Fruit fly (Drosophila melanogaster): ENCODE data around the gene Flacc.
A peak's percentile ranks its signal among the peaks of the same experiment; 100 is the strongest.

Gene Flacc

DNA sequence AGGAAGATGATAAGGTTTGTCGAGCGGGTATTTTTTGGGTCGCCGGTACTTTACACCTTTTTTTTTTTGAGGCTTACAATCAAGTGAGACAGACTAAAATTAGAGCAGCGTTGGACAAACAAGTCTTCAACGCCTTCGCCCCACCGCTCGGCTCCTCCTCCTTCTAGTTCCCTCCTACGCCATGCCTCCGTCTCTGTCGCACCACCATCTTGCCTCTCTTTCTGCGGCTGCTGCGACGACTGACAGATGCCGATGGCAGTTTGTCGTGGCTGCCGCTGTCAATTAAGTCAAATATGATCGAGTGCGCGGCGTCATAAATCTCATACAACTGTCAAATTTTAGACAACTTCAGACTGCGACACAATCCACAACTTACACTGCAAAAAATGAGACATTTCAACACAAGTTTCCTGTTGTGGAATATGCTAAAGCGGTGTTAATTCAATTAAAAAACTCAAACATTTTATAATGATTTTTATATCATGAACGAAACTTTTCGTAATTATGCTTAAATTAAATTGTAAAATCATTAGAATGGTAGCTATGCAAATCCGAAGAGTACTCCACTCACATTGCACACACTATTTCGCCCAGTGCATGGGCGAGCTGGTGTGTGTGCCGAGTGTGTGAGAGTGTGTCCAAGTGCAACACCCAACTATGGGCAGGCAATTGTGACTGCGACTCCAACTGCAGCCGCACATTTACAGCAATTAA, 27.4 kb upstream of the Flacc start (continued):
- TF ChIP-seq CG6854 (GFP tag; optimal IDR thresholded peaks at IDR 0.05) (no peak), bbx (GFP tag; IDR thresholded peaks at IDR 0.05; ENCODE audit: partially characterized antibody) (no peak), CG9437 (GFP tag; optimal IDR thresholded peaks at IDR 0.05) (peak; percentile 21), Nf-YB (GFP tag; optimal IDR thresholded peaks at IDR 0.05) (no peak), Fer3 (tag; optimal IDR thresholded peaks at IDR 0.05) (no peak), pb (GFP tag; optimal IDR thresholded peaks at IDR 0.05) (peak; percentile 16), TFAM (GFP tag; optimal IDR thresholded peaks at IDR 0.05) (no peak), CG3726 (GFP tag; IDR thresholded peaks at IDR 0.05) (no peak), ro (GFP tag; IDR thresholded peaks at IDR 0.05) (no peak), pita (GFP tag; optimal IDR thresholded peaks at IDR 0.05) (no peak), CG2889 (GFP tag; IDR thresholded peaks at IDR 0.05) (no peak), Hmx (GFP tag; optimal IDR thresholded peaks at IDR 0.05) (no peak), C15 (GFP tag; IDR thresholded peaks at IDR 0.05) (no peak), kay (GFP tag; optimal IDR thresholded peaks at IDR 0.05) (no peak), CG3838 (GFP tag; optimal IDR thresholded peaks at IDR 0.05) (no peak), Stat92E (GFP tag; optimal IDR thresholded peaks at IDR 0.05) (no peak), CG1529 (GFP tag; optimal IDR thresholded peaks at IDR 0.05) (no peak), pum (GFP tag; optimal IDR thresholded peaks at IDR 0.05) (peak; percentile 18), fd102C (GFP tag; optimal IDR thresholded peaks at IDR 0.05) (no peak), salm (tag; optimal IDR thresholded peaks at IDR 0.05) (peak; percentile 49), gsb-n (tag; optimal IDR thresholded peaks at IDR 0.05) (peak; percentile 27), inv (GFP tag; IDR thresholded peaks at IDR 0.05; ENCODE audit: partially characterized antibody) (no peak), CG31441 (GFP tag; IDR thresholded peaks at IDR 0.05) (peak; percentile 65; the same call in 1 of the 2 replicates), zfh1 (GFP tag; IDR thresholded peaks at IDR 0.05) (peak; percentile 57; the same call in 2 of the 3 replicates), fu2 (GFP tag; optimal IDR thresholded peaks at IDR 0.05) (no peak), hkb (optimal IDR thresholded peaks at IDR 0.05) (no peak), hkb (GFP tag; IDR thresholded peaks at IDR 0.05) (peak; percentile 62), lmd (GFP tag; IDR thresholded peaks at IDR 0.05) (peak; percentile 51), fd64A (GFP tag; optimal IDR thresholded peaks at IDR 0.05) (no peak), HmgZ (tag; optimal IDR thresholded peaks at IDR 0.05) (no peak), Elba2 (GFP tag; optimal IDR thresholded peaks at IDR 0.05) (no peak), ash1 (GFP tag; optimal IDR thresholded peaks at IDR 0.05) (no peak), CG5245 (GFP tag; optimal IDR thresholded peaks at IDR 0.05) (peak; percentile 26), gce (GFP tag; IDR thresholded peaks at IDR 0.05) (no peak), CG15601 (tag; optimal IDR thresholded peaks at IDR 0.05) (peak; percentile 52), Mrtf (GFP tag; IDR thresholded peaks at IDR 0.05) (no peak), PHDP (tag; optimal IDR thresholded peaks at IDR 0.05) (peak; percentile 26), kni (GFP tag; optimal IDR thresholded peaks at IDR 0.05) (no peak), ac (GFP tag; optimal IDR thresholded peaks at IDR 0.05) (peak; percentile 0), CG8089 (GFP tag; optimal IDR thresholded peaks at IDR 0.05) (peak; percentile 21), HLH3B (GFP tag; IDR thresholded peaks at IDR 0.05) (no peak; the same call in 1 of the 2 replicates), nerfin-1 (tag; optimal IDR thresholded peaks at IDR 0.05) (peak; percentile 23), unpg (GFP tag; optimal IDR thresholded peaks at IDR 0.05) (peak; percentile 59), CG8290 (GFP tag; optimal IDR thresholded peaks at IDR 0.05) (no peak), CG8290 (tag; optimal IDR thresholded peaks at IDR 0.05) (no peak), dmrt11E (tag; optimal IDR thresholded peaks at IDR 0.05) (peak; percentile 60), CG12071 (GFP tag; optimal IDR thresholded peaks at IDR 0.05) (no peak), CG12155 (GFP tag; optimal IDR thresholded peaks at IDR 0.05) (peak; percentile 8), Ets65A (GFP tag) (peak; percentile 55), Asciz (GFP tag; optimal IDR thresholded peaks at IDR 0.05) (peak; percentile 17), stc (GFP tag; IDR thresholded peaks at IDR 0.05) (peak; percentile 42; the same call in 1 of the 2 replicates)
